Fruit fly (Drosophila melanogaster) whole organism, adult: ENCODE results near the gene Vdup1.
A peak's percentile ranks its signal among the peaks of the same experiment; 100 is the strongest.

Experiments used
- CG1620 ChIP-seq: fragments of 200-800 bp; sonication (Bioruptor generic); optimal IDR thresholded peaks from 2 replicates; lab custom pipeline; 2016; ENCODE audit warnings: missing biosample characterization, missing genetic modification characterization
- CG5204 ChIP-seq: fragments of 200-800 bp; sonication (Bioruptor generic); optimal IDR thresholded peaks from 2 replicates; lab custom pipeline; 2016; ENCODE audit warnings: missing biosample characterization, missing genetic modification characterization
- tj ChIP-seq: fragments of 200-800 bp; sonication (Bioruptor generic); optimal IDR thresholded peaks from 3 replicates; lab custom pipeline; 2017; ENCODE audit warnings: missing biosample characterization, mild to moderate bottlenecking, missing genetic modification characterization, moderate library complexity

DNA sequence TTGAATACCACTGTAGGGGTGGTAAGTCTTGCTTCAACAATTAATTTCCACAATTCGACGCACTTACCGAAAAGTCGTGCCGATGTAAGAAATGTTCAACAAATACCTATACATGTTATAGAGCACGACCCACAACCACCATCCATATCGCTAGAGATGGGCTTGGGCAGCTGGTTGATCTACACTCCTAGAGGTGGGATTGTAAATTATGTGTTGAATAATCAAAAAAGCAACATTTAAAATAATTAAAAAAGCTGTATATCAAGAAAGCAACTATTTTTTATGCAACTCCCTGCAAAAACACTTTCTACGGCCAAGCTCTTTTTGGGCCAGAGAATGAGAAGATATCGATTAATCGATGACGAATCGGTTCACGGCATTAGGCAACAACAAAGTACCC, 5.5 kb upstream of the Vdup1 start, which contains the start of the genes CG34140, Mkp and Mtch:
- TF ChIP-seq CG5204 (GFP tag; lab: Kevin White, UChicago), result no peak
- peak; percentile 91 for TF ChIP-seq CG1620 (GFP tag; lab: Kevin White, UChicago)
- TF ChIP-seq tj, result peak; percentile 75
